In the genomic region with DNA sequence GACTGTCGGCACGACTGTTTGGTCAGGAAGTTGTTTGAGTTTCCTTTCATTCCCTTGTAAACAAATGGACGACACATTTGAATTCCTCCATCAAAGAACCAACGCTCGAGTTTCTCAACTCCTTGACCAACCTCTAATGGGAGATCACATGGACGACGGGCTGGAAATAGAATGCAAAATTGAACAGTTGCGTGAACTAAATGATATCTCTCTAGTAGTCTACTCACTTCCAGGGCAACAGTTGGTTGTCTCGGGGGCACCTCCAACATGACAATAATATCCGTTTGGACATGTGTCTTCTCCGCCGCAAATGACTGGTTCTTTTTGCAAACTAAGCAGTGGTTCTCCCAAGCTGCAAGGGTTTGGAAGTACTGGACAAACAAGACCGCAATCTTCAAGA, we compare ENCODE assay signal across 5 worm cellular contexts.
TF ChIP-seq lines count a peak whose summit lies in the region.

No protein-coding gene starts in this region.

TF ChIP-seq in whole organism, L1 larva, 84 proteins besides CTCF, POLR2A, EP300 and RAD21 (continues in another document):
- TF ChIP-seq ets-5 (GFP tag; IDR thresholded peaks at IDR 0.05; lab: Robert Waterston, UW) (no peak), efl-1 (optimal IDR thresholded peaks at IDR 0.05; lab: Kevin White, UChicago) (no peak), efl-1 (GFP tag; optimal IDR thresholded peaks at IDR 0.05 in 1 of 2; lab: Kevin White, UChicago) (peak in 1 of 2 experiments; percentile 73), nhr-76 (tag; optimal IDR thresholded peaks at IDR 0.05; lab: Kevin White, UChicago) (no peak), mef-2 (tag; optimal IDR thresholded peaks at IDR 0.05; lab: Kevin White, UChicago) (no peak), hlh-4 (tag; optimal IDR thresholded peaks at IDR 0.05; lab: Kevin White, UChicago) (no peak), ztf-4 (tag; optimal IDR thresholded peaks at IDR 0.05; lab: Kevin White, UChicago) (no peak), ama-1 (optimal IDR thresholded peaks at IDR 0.05; lab: Kevin White, UChicago) (no peak), mdl-1 (tag; optimal IDR thresholded peaks at IDR 0.05; lab: Kevin White, UChicago) (no peak), lsy-2 (tag; optimal IDR thresholded peaks at IDR 0.05; lab: Kevin White, UChicago) (no peak), hpl-2 (GFP tag; optimal IDR thresholded peaks at IDR 0.05; lab: Kevin White, UChicago) (no peak), C34B4.2 (tag; optimal IDR thresholded peaks at IDR 0.05; lab: Kevin White, UChicago) (no peak), nhr-71 (tag; optimal IDR thresholded peaks at IDR 0.05; lab: Kevin White, UChicago) (peak; percentile 52), pqm-1 (tag; optimal IDR thresholded peaks at IDR 0.05; lab: Kevin White, UChicago) (no peak), swsn-7 (tag; optimal IDR thresholded peaks at IDR 0.05; lab: Kevin White, UChicago) (no peak), lin-14 (GFP tag; optimal IDR thresholded peaks at IDR 0.05; lab: Kevin White, UChicago) (peak; percentile 65), fkh-8 (tag; optimal IDR thresholded peaks at IDR 0.05; lab: Kevin White, UChicago) (no peak), blmp-1 (tag; optimal IDR thresholded peaks at IDR 0.05; lab: Kevin White, UChicago) (no peak)

TF ChIP-seq in whole organism, L2 larva, 48 proteins besides CTCF, POLR2A, EP300 and RAD21:
- TF ChIP-seq F13H6.1 (tag; optimal IDR thresholded peaks at IDR 0.05; lab: Kevin White, UChicago) = peak; percentile 5
- peak; percentile 33 for TF ChIP-seq sma-9 (GFP tag; optimal IDR thresholded peaks at IDR 0.05; lab: Kevin White, UChicago)
- no peak for TF ChIP-seq sma-9 (tag; optimal IDR thresholded peaks at IDR 0.05; lab: Kevin White, UChicago)
- no peak for TF ChIP-seq crh-2 (tag; optimal IDR thresholded peaks at IDR 0.05; lab: Kevin White, UChicago)
- no peak for TF ChIP-seq elt-3 (tag; optimal IDR thresholded peaks at IDR 0.05; lab: Kevin White, UChicago)
- peak; percentile 52 for TF ChIP-seq nhr-129 (tag; optimal IDR thresholded peaks at IDR 0.05; lab: Kevin White, UChicago)
- no peak for TF ChIP-seq nhr-237 (tag; optimal IDR thresholded peaks at IDR 0.05; lab: Kevin White, UChicago)

TF ChIP-seq in whole organism, L3 larva, 47 proteins besides CTCF, POLR2A, EP300 and RAD21:
- TF ChIP-seq zag-1 (tag; optimal IDR thresholded peaks at IDR 0.05; lab: Kevin White, UChicago) = no peak
- no peak for TF ChIP-seq nhr-28 (tag; optimal IDR thresholded peaks at IDR 0.05; lab: Kevin White, UChicago)
- TF ChIP-seq nhr-11 (tag; optimal IDR thresholded peaks at IDR 0.05; lab: Kevin White, UChicago) = peak; percentile 15
- no peak for TF ChIP-seq snpc-4 (tag; optimal IDR thresholded peaks at IDR 0.05; lab: Kevin White, UChicago)

TF ChIP-seq in whole organism, L4 larva, 104 proteins besides CTCF, POLR2A, EP300 and RAD21:
- TF ChIP-seq unc-62 (GFP tag; optimal IDR thresholded peaks at IDR 0.05 in 1 of 2; lab: Kevin White, UChicago) (peak in 1 of 2 experiments; percentile 67), unc-62 (tag; optimal IDR thresholded peaks at IDR 0.05; lab: Kevin White, UChicago) (no peak), hlh-11 (tag; optimal IDR thresholded peaks at IDR 0.05; lab: Kevin White, UChicago) (peak; percentile 20), zfp-2 (tag; optimal IDR thresholded peaks at IDR 0.05; lab: Kevin White, UChicago) (no peak)

TF ChIP-seq in whole organism, mixed stage, embryonic, 35 proteins besides CTCF, POLR2A, EP300 and RAD21:
- TF ChIP-seq mls-2 (tag; optimal IDR thresholded peaks at IDR 0.05; lab: Kevin White, UChicago) (no peak), hlh-1 (tag; optimal IDR thresholded peaks at IDR 0.05; lab: Kevin White, UChicago) (peak; percentile 90), tbx-8 (GFP tag; optimal IDR thresholded peaks at IDR 0.05; lab: Kevin White, UChicago) (no peak)
